Worm (Caenorhabditis elegans): ENCODE results near the gene F40F8.1.

- no peak for TF ChIP-seq med-1 (GFP tag; optimal IDR thresholded peaks at IDR 0.05; ENCODE audit: insufficient read depth)
- no peak for TF ChIP-seq cog-1 (tag; optimal IDR thresholded peaks at IDR 0.05)
Observed at ce11 chrII:11125059-11125594, 2.3 kb upstream of the F40F8.1 start.
